Worm (Caenorhabditis elegans) whole organism, young adult: ENCODE results near the gene cmk-1.

Experiments
- B0336.3 ChIP-seq: fragments of 200-800 bp; sonication (Bioruptor generic); IDR thresholded peaks from 2 replicates; pipeline ENCODE4 v1.3.6; 2022; ENCODE audit warnings: missing genetic modification characterization, missing compliant biosample characterization
- C06A6.2 ChIP-seq: fragments of 200-800 bp; sonication (Bioruptor generic); conservative IDR thresholded peaks from 2 replicates; pipeline ENCODE4 v1.3.6; 2022; ENCODE audit warnings: missing genetic modification characterization, missing compliant biosample characterization
- C17E4.6 ChIP-seq: fragments of 200-800 bp; sonication (Bioruptor generic); IDR thresholded peaks from 2 replicates; pipeline ENCODE4 v1.3.6; 2022; ENCODE audit warnings: missing genetic modification reagents, missing genetic modification characterization, missing compliant biosample characterization
- F33H1.4 ChIP-seq: fragments of 200-800 bp; sonication (Bioruptor generic); IDR thresholded peaks from 2 replicates; pipeline ENCODE4 v1.3.6; 2022; ENCODE audit warnings: missing genetic modification reagents, missing genetic modification characterization, missing compliant biosample characterization
- F55B11.4 ChIP-seq: sonication (generic microtip); optimal IDR thresholded peaks from 2 replicates; lab custom pipeline; 2016; ENCODE audit warnings: missing compliant biosample characterization, missing genetic modification characterization, borderline replicate concordance; ENCODE audit not compliant: insufficient read depth
- F57A8.1 ChIP-seq: fragments of 200-800 bp; sonication (Bioruptor generic); optimal IDR thresholded peaks from 2 replicates; lab custom pipeline; 2018; ENCODE audit warnings: mild to moderate bottlenecking, missing genetic modification characterization, moderate library complexity, missing compliant biosample characterization
- F57C9.4 ChIP-seq: sonication (generic microtip); optimal IDR thresholded peaks from 2 replicates; lab custom pipeline; 2017; ENCODE audit warnings: mild to moderate bottlenecking, missing genetic modification characterization, missing compliant biosample characterization
- K12H6.12 ChIP-seq: fragments of 200-800 bp; sonication (Bioruptor generic); optimal IDR thresholded peaks from 2 replicates; lab custom pipeline; 2018; ENCODE audit warnings: mild to moderate bottlenecking, missing genetic modification characterization, missing compliant biosample characterization
- T26A5.8 ChIP-seq: sonication (generic microtip); optimal IDR thresholded peaks from 2 replicates; lab custom pipeline; 2016; ENCODE audit warnings: missing genetic modification characterization, missing compliant biosample characterization
- ZK185.1 ChIP-seq: sonication (generic microtip); optimal IDR thresholded peaks from 2 replicates; lab custom pipeline; 2016; ENCODE audit warnings: mild to moderate bottlenecking, missing genetic modification characterization, missing compliant biosample characterization; ENCODE audit not compliant: poor library complexity, severe bottlenecking
- attf-3 ChIP-seq: fragments of 200-800 bp; sonication (Bioruptor generic); conservative IDR thresholded peaks from 2 replicates; pipeline ENCODE4 v1.3.6; 2022; ENCODE audit warnings: missing genetic modification reagents, missing genetic modification characterization, missing compliant biosample characterization
- attf-6 ChIP-seq: fragments of 200-800 bp; sonication (Bioruptor generic); IDR thresholded peaks from 2 replicates; pipeline ENCODE4 v1.3.6; 2022; ENCODE audit warnings: missing genetic modification reagents, missing genetic modification characterization, missing compliant biosample characterization
- cebp-1 ChIP-seq, 2 experiments: fragments of 200-800 bp in 1 of 2; sonication (Bioruptor generic) in 1 of 2; sonication (generic microtip) in 1 of 2; IDR thresholded peaks in 1 of 2; optimal IDR thresholded peaks in 1 of 2; 2 replicates each; pipeline versions ENCODE4 v1.3.6 to Lab custom; 2017 to 2022; ENCODE audit warnings: missing compliant biosample characterization in 2 of 2, missing genetic modification characterization in 2 of 2, mild to moderate bottlenecking in 1 of 2, missing genetic modification reagents in 1 of 2, moderate library complexity in 1 of 2
- ceh-27 ChIP-seq: fragments of 200-800 bp; sonication (Bioruptor generic); optimal IDR thresholded peaks from 2 replicates; lab custom pipeline; 2018; ENCODE audit warnings: mild to moderate bottlenecking, missing genetic modification characterization, moderate library complexity, missing compliant biosample characterization
- ceh-79 ChIP-seq: sonication (generic microtip); optimal IDR thresholded peaks from 2 replicates; lab custom pipeline; 2017; ENCODE audit warnings: mild to moderate bottlenecking, missing genetic modification characterization, missing compliant biosample characterization
- ceh-91 ChIP-seq: fragments of 200-800 bp; sonication (Bioruptor generic); IDR thresholded peaks from 2 replicates; pipeline ENCODE4 v1.3.6; 2022; ENCODE audit warnings: missing genetic modification reagents, missing genetic modification characterization, missing compliant biosample characterization
- dox-1 ChIP-seq: fragments of 200-800 bp; sonication (Bioruptor generic); IDR thresholded peaks from 2 replicates; pipeline ENCODE4 v1.3.6; 2022; ENCODE audit warnings: missing genetic modification reagents, missing genetic modification characterization, missing compliant biosample characterization
- efl-1 ChIP-seq: fragments of 150-350 bp; optimal IDR thresholded peaks from 2 replicates; lab custom pipeline; 2014; ENCODE audit warnings: missing biosample characterization, missing genetic modification reagents, missing genetic modification characterization
- egrh-3 ChIP-seq: fragments of 200-800 bp; sonication (Bioruptor generic); IDR thresholded peaks from 2 replicates; pipeline ENCODE4 v1.3.6; 2022; ENCODE audit warnings: missing genetic modification reagents, missing genetic modification characterization, missing compliant biosample characterization
- him-1 ChIP-seq: sonication (generic microtip); optimal IDR thresholded peaks from 2 replicates; lab custom pipeline; 2016; ENCODE audit warnings: missing genotype, missing genetic modification reagents, missing genetic modification characterization, missing compliant biosample characterization
- hsf-1 ChIP-seq: fragments of 200-800 bp; sonication (Bioruptor generic); IDR thresholded peaks from 2 replicates; pipeline ENCODE4 v1.3.6; 2022; ENCODE audit warnings: missing genetic modification reagents, missing genetic modification characterization, missing compliant biosample characterization
- lin-40 ChIP-seq: sonication (generic microtip); optimal IDR thresholded peaks from 2 replicates; lab custom pipeline; 2016; ENCODE audit warnings: missing genetic modification characterization, mild to moderate bottlenecking, missing compliant biosample characterization, missing genotype, missing genetic modification reagents
- lsy-27 ChIP-seq: sonication (generic microtip); optimal IDR thresholded peaks from 2 replicates; lab custom pipeline; 2017; ENCODE audit warnings: missing genetic modification characterization, mild to moderate bottlenecking, missing compliant biosample characterization, antibody characterized with exemption, missing genotype, borderline replicate concordance; ENCODE audit not compliant: insufficient read depth
- mcd-1 ChIP-seq: fragments of 200-800 bp; sonication (Bioruptor generic); IDR thresholded peaks from 2 replicates; pipeline ENCODE4 v1.3.6; 2022; ENCODE audit warnings: missing genetic modification reagents, missing genetic modification characterization, missing compliant biosample characterization
- nfyb-1 ChIP-seq: fragments of 200-800 bp; sonication (Bioruptor generic); IDR thresholded peaks from 2 replicates; pipeline ENCODE4 v1.3.6; 2022; ENCODE audit warnings: missing genetic modification reagents, missing genetic modification characterization, missing compliant biosample characterization
- rcor-1 ChIP-seq: fragments of 200-800 bp; sonication (Bioruptor generic); IDR thresholded peaks from 2 replicates; pipeline ENCODE4 v1.3.6; 2022; ENCODE audit warnings: missing genetic modification reagents, missing genetic modification characterization, missing compliant biosample characterization
- repo-1 ChIP-seq: sonication (generic microtip); optimal IDR thresholded peaks from 2 replicates; lab custom pipeline; 2017; ENCODE audit warnings: mild to moderate bottlenecking, missing genetic modification characterization, missing compliant biosample characterization
- sea-2 ChIP-seq: fragments of 200-800 bp; sonication (Bioruptor generic); IDR thresholded peaks from 2 replicates; pipeline ENCODE4 v1.3.6; 2022; ENCODE audit warnings: missing genetic modification characterization, missing compliant biosample characterization
- snpc-4 ChIP-seq, 5 experiments: fragments of 150-350 bp in 1 of 5; sonication (generic microtip) in 4 of 5; optimal IDR thresholded peaks; 2 replicates each; lab custom pipeline; 2014 to 2018; ENCODE audit warnings: missing genetic modification characterization in 5 of 5, missing biosample characterization in 3 of 5, antibody characterized with exemption in 2 of 5, mild to moderate bottlenecking in 2 of 5, missing compliant biosample characterization in 2 of 5, missing genotype in 2 of 5, moderate library complexity in 2 of 5, missing genetic modification reagents in 1 of 5
- sptf-2 ChIP-seq: fragments of 200-800 bp; sonication (Bioruptor generic); optimal IDR thresholded peaks from 2 replicates; lab custom pipeline; 2018; ENCODE audit warnings: mild to moderate bottlenecking, missing genetic modification characterization, missing compliant biosample characterization
- zfh-2 ChIP-seq: fragments of 200-800 bp; sonication (Bioruptor generic); conservative IDR thresholded peaks from 2 replicates; pipeline ENCODE4 v1.3.6; 2022; ENCODE audit warnings: missing genetic modification reagents, missing genetic modification characterization, missing compliant biosample characterization
- ztf-25 ChIP-seq: fragments of 200-800 bp; sonication (Bioruptor generic); IDR thresholded peaks from 2 replicates; pipeline ENCODE4 v1.3.6; 2022; ENCODE audit warnings: missing genetic modification reagents, missing genetic modification characterization, missing compliant biosample characterization
- ztf-6 ChIP-seq: fragments of 200-800 bp; sonication (Bioruptor generic); IDR thresholded peaks from 2 replicates; pipeline ENCODE4 v1.3.6; 2022; ENCODE audit warnings: missing genetic modification reagents, missing genetic modification characterization, missing compliant biosample characterization

The cmk-1 gene

ce11 chrIV:1824065-1824531 lies at the start of gene cmk-1:
Gene cmk-1 (plus strand): TSS chrIV:1824481.
- TF ChIP-seq C06A6.2 (GFP tag; lab: Robert Waterston, UW) (no peak), ceh-91 (no peak), lin-40 (tag; lab: Kevin White, UChicago) (peak; percentile 34), nfyb-1 (GFP tag; lab: Robert Waterston, UW) (no peak), sea-2 (GFP tag; lab: Robert Waterston, UW) (no peak), attf-3 (no peak), F57C9.4 (tag; lab: Kevin White, UChicago) (no peak), B0336.3 (GFP tag; lab: Robert Waterston, UW) (peak; percentile 15; the same call in 1 of the 2 replicates), egrh-3 (GFP tag; lab: Robert Waterston, UW) (peak; percentile 31), cebp-1 (GFP tag; IDR thresholded peaks at IDR 0.05; lab: Robert Waterston, UW) (no peak), cebp-1 (tag; optimal IDR thresholded peaks at IDR 0.05; lab: Kevin White, UChicago) (peak; percentile 53), snpc-4 (GFP tag; optimal IDR thresholded peaks at IDR 0.05; lab: Kevin White, UChicago) (no peak), snpc-4 (tag; optimal IDR thresholded peaks at IDR 0.05; lab: Kevin White, UChicago) (peak in 1 of 4 experiments; percentile 17), C17E4.6 (no peak), F33H1.4 (GFP tag; lab: Robert Waterston, UW) (no peak), mcd-1 (GFP tag; lab: Robert Waterston, UW) (peak; percentile 27; the same call in 1 of the 2 replicates), dox-1 (GFP tag; lab: Robert Waterston, UW) (0 out of 2 replicates have a peak, but pooled peaks have one; percentile 10), repo-1 (tag; lab: Kevin White, UChicago) (no peak), zfh-2 (GFP tag; lab: Robert Waterston, UW) (peak; percentile 96), rcor-1 (GFP tag; lab: Robert Waterston, UW) (0 out of 2 replicates have a peak, but pooled peaks have one; percentile 7), K12H6.12 (tag; lab: Kevin White, UChicago) (peak; percentile 69), ceh-27 (GFP tag; lab: Kevin White, UChicago) (peak; percentile 51)

ce11 chrIV:1781559-1781958 lies 42.7 kb upstream of the cmk-1 start, which contains the start of gene frpr-19:
Gene frpr-19 (minus strand): TSS chrIV:1781659.
- no peak for TF ChIP-seq rcor-1 (GFP tag; lab: Robert Waterston, UW)
- TF ChIP-seq zfh-2 (GFP tag; lab: Robert Waterston, UW) = peak; percentile 41; the same call in 1 of the 2 replicates
- TF ChIP-seq ceh-79 (tag; lab: Kevin White, UChicago) = no peak

- TF ChIP-seq F55B11.4 (tag; lab: Kevin White, UChicago) (no peak), mcd-1 (GFP tag; lab: Robert Waterston, UW) (no peak), C17E4.6 (no peak), ZK185.1 (tag; lab: Kevin White, UChicago) (no peak), lsy-27 (tag; lab: Kevin White, UChicago) (no peak), T26A5.8 (tag; lab: Kevin White, UChicago) (no peak), attf-6 (GFP tag; lab: Robert Waterston, UW) (no peak), ztf-6 (GFP tag; lab: Robert Waterston, UW) (no peak), efl-1 (no peak), egrh-3 (GFP tag; lab: Robert Waterston, UW) (no peak), him-1 (tag; lab: Kevin White, UChicago) (no peak), F57A8.1 (no peak), sptf-2 (no peak)
These were observed 39.1 kb upstream of the cmk-1 start for ce11 chrIV:1785156-1785555.

ce11 chrIV:1790677-1791076 lies 33.6 kb upstream of the cmk-1 start:
- TF ChIP-seq ztf-25 (GFP tag; lab: Robert Waterston, UW) (0 out of 2 replicates have a peak, but pooled peaks have one; percentile 11), hsf-1 (GFP tag; lab: Robert Waterston, UW) (no peak)
